Worm (Caenorhabditis elegans) whole organism, L2 larva: Measurements from ENCODE around the gene rme-4.

Experiments
- R02D3.7 ChIP-seq: fragments of 150-350 bp; optimal IDR thresholded peaks from 2 replicates; lab custom pipeline; 2014; ENCODE audit warnings: missing biosample characterization, missing genetic modification characterization
- alr-1 ChIP-seq: fragments of 150-350 bp; optimal IDR thresholded peaks from 2 replicates; lab custom pipeline; 2014; ENCODE audit warnings: missing biosample characterization, missing genetic modification characterization
- aly-2 ChIP-seq: fragments of 150-350 bp; optimal IDR thresholded peaks from 2 replicates; lab custom pipeline; 2014; ENCODE audit warnings: missing biosample characterization, missing genetic modification characterization
- ama-1 ChIP-seq: fragments of 150-350 bp; optimal IDR thresholded peaks from 2 replicates; lab custom pipeline; 2018; ENCODE audit warnings: inconsistent platforms
- blmp-1 ChIP-seq: sonication (generic microtip); optimal IDR thresholded peaks from 2 replicates; lab custom pipeline; 2017; ENCODE audit warnings: missing genetic modification characterization, mild to moderate bottlenecking, missing compliant biosample characterization, antibody characterized with exemption, moderate library complexity; ENCODE audit not compliant: insufficient read depth
- fos-1 ChIP-seq: fragments of 150-350 bp; optimal IDR thresholded peaks from 2 replicates; lab custom pipeline; 2014; ENCODE audit warnings: missing biosample characterization, missing genetic modification characterization
- nhr-10 ChIP-seq: sonication (generic microtip); optimal IDR thresholded peaks from 2 replicates; lab custom pipeline; 2017; ENCODE audit warnings: missing biosample characterization, missing genetic modification characterization
- nhr-237 ChIP-seq: fragments of 150-350 bp; optimal IDR thresholded peaks from 2 replicates; lab custom pipeline; 2014; ENCODE audit warnings: missing biosample characterization, missing genetic modification characterization
- sma-9 ChIP-seq, 2 experiments: fragments of 150-350 bp in 1 of 2; sonication (generic microtip) in 1 of 2; optimal IDR thresholded peaks; 2 replicates each; lab custom pipeline; 2014 to 2016; ENCODE audit warnings: missing genetic modification characterization in 2 of 2, mild to moderate bottlenecking in 1 of 2, missing biosample characterization in 1 of 2, missing compliant biosample characterization in 1 of 2, missing genetic modification reagents in 1 of 2, moderate library complexity in 1 of 2
- ztf-4 ChIP-seq: fragments of 150-350 bp; optimal IDR thresholded peaks from 2 replicates; lab custom pipeline; 2014; ENCODE audit warnings: missing biosample characterization, missing genetic modification characterization

DNA sequence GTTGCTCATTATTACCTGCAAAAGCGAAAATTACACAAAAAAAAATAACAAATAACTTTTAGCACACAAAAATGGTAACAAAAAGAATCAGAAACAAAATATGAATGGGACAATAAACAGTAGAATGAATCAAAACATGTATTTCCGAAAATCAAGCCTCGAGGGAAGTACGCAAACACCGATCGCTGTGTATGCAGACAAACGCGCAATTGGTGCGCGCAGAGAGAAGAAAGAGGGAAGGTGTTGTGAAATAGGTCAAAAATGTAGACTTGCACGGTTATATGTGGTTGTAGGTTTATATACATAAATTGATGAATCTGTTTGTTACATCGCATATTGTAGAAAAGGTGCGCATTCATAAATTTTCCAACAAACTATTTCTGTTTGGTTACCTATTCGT is 40.1 kb upstream of the rme-4 start, which contains the start of gene cdk-11.2:
- TF ChIP-seq R02D3.7 (tag; lab: Kevin White, UChicago) (no peak), alr-1 (tag; lab: Kevin White, UChicago) (no peak), sma-9 (GFP tag; optimal IDR thresholded peaks at IDR 0.05; lab: Kevin White, UChicago) (peak; percentile 67), sma-9 (tag; optimal IDR thresholded peaks at IDR 0.05; lab: Kevin White, UChicago) (no peak), nhr-237 (tag; lab: Kevin White, UChicago) (no peak), ztf-4 (tag; lab: Kevin White, UChicago) (no peak), fos-1 (tag; lab: Kevin White, UChicago) (peak; percentile 69), nhr-10 (tag; lab: Kevin White, UChicago) (no peak), ama-1 (no peak), blmp-1 (tag; lab: Kevin White, UChicago) (peak; percentile 8), aly-2 (no peak)
